Worm (Caenorhabditis elegans): ENCODE data around the gene C28H8.5.

C28H8.5 gene

ce11 chrIII:5846412-5846811 lies 37.7 kb upstream of the C28H8.5 start (continued):
- TF ChIP-seq hlh-17 (GFP tag; optimal IDR thresholded peaks at IDR 0.05; ENCODE audit: borderline replicate concordance): no peak
- TF ChIP-seq ces-1 (GFP tag; optimal IDR thresholded peaks at IDR 0.05): no peak
- TF ChIP-seq lin-35 (GFP tag; optimal IDR thresholded peaks at IDR 0.05): no peak
- no peak for TF ChIP-seq unc-130 (tag; optimal IDR thresholded peaks at IDR 0.05)
- TF ChIP-seq nhr-28 (tag; optimal IDR thresholded peaks at IDR 0.05): no peak
- no peak for TF ChIP-seq aha-1 (tag; optimal IDR thresholded peaks at IDR 0.05)
- TF ChIP-seq nhr-11 (tag; optimal IDR thresholded peaks at IDR 0.05): no peak

DNA sequence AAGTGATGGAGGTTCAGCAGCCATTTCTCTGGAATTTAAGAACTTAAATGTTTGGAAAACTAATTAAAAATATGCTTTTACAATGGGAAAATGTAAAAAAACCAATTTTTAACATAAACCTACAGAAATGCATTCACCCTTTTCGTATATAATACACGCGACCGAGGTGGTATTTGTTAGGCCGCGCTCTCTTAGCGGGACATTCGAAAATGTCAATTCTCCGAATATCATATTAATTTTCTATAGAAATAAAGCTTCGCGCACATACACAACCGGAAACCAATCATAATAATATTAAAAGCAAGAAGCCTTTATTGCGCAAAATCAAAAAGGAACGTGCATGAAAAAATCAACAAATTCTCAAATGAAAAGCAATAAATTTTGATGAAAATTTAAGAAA lies 30.9 kb upstream of the C28H8.5 start, which contains the start of gene ddx-23:
TSS of gene ddx-23 (minus strand) at position 30 of the 400 bp plus-strand sequence.
- peak; percentile 38 for TF ChIP-seq nhr-20 (tag; optimal IDR thresholded peaks at IDR 0.05)
- no peak for TF ChIP-seq C16A3.4 (tag; optimal IDR thresholded peaks at IDR 0.05)
- TF ChIP-seq egl-27 (tag; optimal IDR thresholded peaks at IDR 0.05): no peak
- TF ChIP-seq snpc-4 (tag; optimal IDR thresholded peaks at IDR 0.05): no peak
- TF ChIP-seq sox-4 (tag; optimal IDR thresholded peaks at IDR 0.05): no peak
- TF ChIP-seq elt-3 (tag; optimal IDR thresholded peaks at IDR 0.05): no peak
- TF ChIP-seq ceh-82 (tag; optimal IDR thresholded peaks at IDR 0.05): no peak
- no peak for TF ChIP-seq unc-30 (tag; optimal IDR thresholded peaks at IDR 0.05)
- TF ChIP-seq nhr-76 (tag; optimal IDR thresholded peaks at IDR 0.05): no peak
- TF ChIP-seq ceh-90 (tag; optimal IDR thresholded peaks at IDR 0.05): no peak
- peak; percentile 55 for TF ChIP-seq nhr-47 (tag; optimal IDR thresholded peaks at IDR 0.05)
- TF ChIP-seq elt-2 (tag; optimal IDR thresholded peaks at IDR 0.05): peak; percentile 19
- TF ChIP-seq ztf-11 (tag; optimal IDR thresholded peaks at IDR 0.05): peak in 1 of 2 experiments; percentile 46
- TF ChIP-seq C04F5.9 (tag; optimal IDR thresholded peaks at IDR 0.05): no peak
- TF ChIP-seq ceh-63 (GFP tag; optimal IDR thresholded peaks at IDR 0.05): no peak
- peak; percentile 16 for TF ChIP-seq xbp-1 (tag; optimal IDR thresholded peaks at IDR 0.05)
- TF ChIP-seq tlp-1 (tag; optimal IDR thresholded peaks at IDR 0.05): no peak
- peak; percentile 10 for TF ChIP-seq lin-13 (GFP tag; optimal IDR thresholded peaks at IDR 0.05)
- no peak for TF ChIP-seq ceh-88 (GFP tag; IDR thresholded peaks at IDR 0.05)
- no peak for TF ChIP-seq lin-15B (tag; optimal IDR thresholded peaks at IDR 0.05)
- TF ChIP-seq rnt-1 (tag; optimal IDR thresholded peaks at IDR 0.05): peak; percentile 9
- no peak for TF ChIP-seq lin-14 (GFP tag; optimal IDR thresholded peaks at IDR 0.05)
- TF ChIP-seq ets-5 (GFP tag; IDR thresholded peaks at IDR 0.05): no peak
- no peak for TF ChIP-seq nhr-84 (tag; optimal IDR thresholded peaks at IDR 0.05)
- no peak for TF ChIP-seq isw-1 (GFP tag; IDR thresholded peaks at IDR 0.05)
- no peak for TF ChIP-seq efl-3 (GFP tag; optimal IDR thresholded peaks at IDR 0.05)
- TF ChIP-seq nhr-77 (tag; optimal IDR thresholded peaks at IDR 0.05): no peak
- no peak for TF ChIP-seq irx-1 (tag; optimal IDR thresholded peaks at IDR 0.05)
- TF ChIP-seq lin-35 (GFP tag; optimal IDR thresholded peaks at IDR 0.05): peak; percentile 61 to 84
- peak; percentile 24 to 71 for TF ChIP-seq efl-1 (optimal IDR thresholded peaks at IDR 0.05)
- peak; percentile 80 to 97 for TF ChIP-seq efl-1 (GFP tag; optimal IDR thresholded peaks at IDR 0.05 in 1 of 2)
- peak; percentile 38 for TF ChIP-seq snu-23 (GFP tag; optimal IDR thresholded peaks at IDR 0.05)
- peak; percentile 54 for TF ChIP-seq nhr-71 (tag; optimal IDR thresholded peaks at IDR 0.05)
- TF ChIP-seq mef-2 (tag; optimal IDR thresholded peaks at IDR 0.05): no peak
- TF ChIP-seq skn-1 (tag; optimal IDR thresholded peaks at IDR 0.05): no peak
- TF ChIP-seq pqm-1 (tag; optimal IDR thresholded peaks at IDR 0.05): no peak
- TF ChIP-seq C34B4.2 (tag; optimal IDR thresholded peaks at IDR 0.05): no peak
- peak; percentile 12 for TF ChIP-seq swsn-7 (tag; optimal IDR thresholded peaks at IDR 0.05)
- TF ChIP-seq hlh-17 (GFP tag; optimal IDR thresholded peaks at IDR 0.05; ENCODE audit: borderline replicate concordance): no peak
- TF ChIP-seq F16B12.6 (tag; optimal IDR thresholded peaks at IDR 0.05): no peak
- peak; percentile 1 for TF ChIP-seq lir-3 (tag; optimal IDR thresholded peaks at IDR 0.05; ENCODE audit: poor library complexity)
- TF ChIP-seq dsc-1 (tag; optimal IDR thresholded peaks at IDR 0.05): peak; percentile 11
- TF ChIP-seq zip-4 (GFP tag; optimal IDR thresholded peaks at IDR 0.05): no peak
- no peak for TF ChIP-seq sptf-1 (tag; optimal IDR thresholded peaks at IDR 0.05)
- TF ChIP-seq unc-130 (tag; optimal IDR thresholded peaks at IDR 0.05): no peak
- no peak for TF ChIP-seq pax-3 (tag; optimal IDR thresholded peaks at IDR 0.05)
- no peak for TF ChIP-seq unc-62 (GFP tag; optimal IDR thresholded peaks at IDR 0.05)
- TF ChIP-seq fkh-4 (tag; optimal IDR thresholded peaks at IDR 0.05; ENCODE audit: borderline replicate concordance): no peak

Measured in whole organism, L1 larva.